Fruit fly (Drosophila melanogaster): ENCODE data around the gene CG5250.

- TF ChIP-seq psq (optimal IDR thresholded peaks at IDR 0.05) (no peak), CG8478 (optimal IDR thresholded peaks at IDR 0.05) (no peak)
Measured at dm6 chr3R:19221350-19221749, 7.7 kb downstream of the CG5250 start.
